Worm (Caenorhabditis elegans): Measurements from ENCODE around the gene toc-1.

Gene toc-1

ce11 chrIII:5308278-5308677 is 33.2 kb downstream of the toc-1 start, which contains the start of gene mog-3 (continued):
- TF ChIP-seq fkh-8 (tag; optimal IDR thresholded peaks at IDR 0.05) (peak; percentile 74), tlp-1 (tag; optimal IDR thresholded peaks at IDR 0.05) (no peak), nhr-19 (GFP tag; conservative IDR thresholded peaks at IDR 0.05) (peak; percentile 69), nhr-90 (tag; optimal IDR thresholded peaks at IDR 0.05; ENCODE audit: poor library complexity) (peak; percentile 81), fkh-4 (tag; optimal IDR thresholded peaks at IDR 0.05; ENCODE audit: borderline replicate concordance) (peak; percentile 82), isw-1 (GFP tag; IDR thresholded peaks at IDR 0.05) (peak; percentile 65), irx-1 (tag; optimal IDR thresholded peaks at IDR 0.05) (peak; percentile 72), sup-37 (GFP tag; optimal IDR thresholded peaks at IDR 0.05) (no peak), unc-98 (GFP tag; IDR thresholded peaks at IDR 0.05) (peak; percentile 66; the same call in 1 of the 2 replicates), C04F5.9 (tag; optimal IDR thresholded peaks at IDR 0.05) (peak; percentile 66), lin-39 (tag; optimal IDR thresholded peaks at IDR 0.05) (peak; percentile 27), hpl-2 (GFP tag; optimal IDR thresholded peaks at IDR 0.05) (no peak), zag-1 (tag; optimal IDR thresholded peaks at IDR 0.05) (no peak), nhr-28 (tag; optimal IDR thresholded peaks at IDR 0.05) (no peak), nhr-76 (tag; optimal IDR thresholded peaks at IDR 0.05) (no peak), ceh-88 (GFP tag; IDR thresholded peaks at IDR 0.05) (no peak), dsc-1 (tag; optimal IDR thresholded peaks at IDR 0.05) (peak; percentile 71), aly-2 (tag; optimal IDR thresholded peaks at IDR 0.05) (no peak), hlh-4 (tag; optimal IDR thresholded peaks at IDR 0.05) (no peak), egl-13 (tag; optimal IDR thresholded peaks at IDR 0.05) (peak; percentile 74), alr-1 (tag; optimal IDR thresholded peaks at IDR 0.05; ENCODE audit: borderline replicate concordance) (no peak), F16B12.6 (tag; optimal IDR thresholded peaks at IDR 0.05) (no peak), egl-27 (tag; optimal IDR thresholded peaks at IDR 0.05) (no peak), skn-1 (tag; optimal IDR thresholded peaks at IDR 0.05) (peak; percentile 53), grh-1 (GFP tag; IDR thresholded peaks at IDR 0.05) (no peak), fos-1 (tag; optimal IDR thresholded peaks at IDR 0.05) (no peak), ceh-82 (tag; optimal IDR thresholded peaks at IDR 0.05) (peak; percentile 11 to 66 (median 11)), elt-3 (tag; optimal IDR thresholded peaks at IDR 0.05) (no peak), mdl-1 (tag; optimal IDR thresholded peaks at IDR 0.05) (peak in 1 of 2 experiments; percentile 32), lin-14 (GFP tag; optimal IDR thresholded peaks at IDR 0.05) (peak; percentile 58), efl-1 (optimal IDR thresholded peaks at IDR 0.05) (peak; percentile 61 to 94), efl-1 (GFP tag; optimal IDR thresholded peaks at IDR 0.05 in 1 of 2) (peak; percentile 93 to 99), snpc-4 (tag; optimal IDR thresholded peaks at IDR 0.05) (peak; percentile 21), elt-2 (tag; optimal IDR thresholded peaks at IDR 0.05) (peak; percentile 17), lin-35 (GFP tag; optimal IDR thresholded peaks at IDR 0.05) (peak; percentile 91 to 96), pag-3 (tag; optimal IDR thresholded peaks at IDR 0.05; ENCODE audit: borderline replicate concordance, insufficient read depth) (peak; percentile 55), vab-15 (tag; optimal IDR thresholded peaks at IDR 0.05) (peak; percentile 55), unc-86 (tag; optimal IDR thresholded peaks at IDR 0.05) (peak; percentile 67), lsy-2 (tag; optimal IDR thresholded peaks at IDR 0.05) (peak; percentile 62 to 82), pqm-1 (tag; optimal IDR thresholded peaks at IDR 0.05) (no peak), nhr-85 (tag) (peak; percentile 85), nhr-84 (tag; optimal IDR thresholded peaks at IDR 0.05) (no peak), mab-9 (GFP tag; IDR thresholded peaks at IDR 0.05) (no peak), lin-15B (tag; optimal IDR thresholded peaks at IDR 0.05) (peak; percentile 7), ces-1 (GFP tag; optimal IDR thresholded peaks at IDR 0.05) (no peak), fkh-10 (GFP tag; optimal IDR thresholded peaks at IDR 0.05) (no peak), swsn-7 (tag; optimal IDR thresholded peaks at IDR 0.05) (peak; percentile 65), sptf-1 (tag; optimal IDR thresholded peaks at IDR 0.05) (no peak), pax-3 (tag; optimal IDR thresholded peaks at IDR 0.05) (peak; percentile 77), lin-13 (GFP tag; optimal IDR thresholded peaks at IDR 0.05) (peak; percentile 29), jun-1 (tag; optimal IDR thresholded peaks at IDR 0.05) (no peak), C34B4.2 (tag; optimal IDR thresholded peaks at IDR 0.05) (no peak), nhr-71 (tag; optimal IDR thresholded peaks at IDR 0.05) (peak; percentile 83)

All from whole organism, L1 larva.